Worm (Caenorhabditis elegans) whole organism, early embryonic: Measurements from ENCODE around the gene ape-1.

Experiments
- B0310.2 ChIP-seq: sonication (generic microtip); optimal IDR thresholded peaks from 2 replicates; lab custom pipeline; 2016; ENCODE audit warnings: mild to moderate bottlenecking, missing genetic modification characterization, missing compliant biosample characterization
- F13C5.2 ChIP-seq: sonication (generic microtip); optimal IDR thresholded peaks from 2 replicates; lab custom pipeline; 2017; ENCODE audit warnings: mild to moderate bottlenecking, missing genetic modification characterization, inconsistent platforms, missing compliant biosample characterization
- aly-1 ChIP-seq: sonication (generic microtip); optimal IDR thresholded peaks from 2 replicates; lab custom pipeline; 2016; ENCODE audit warnings: missing genetic modification characterization, missing compliant biosample characterization
- ama-1 ChIP-seq: fragments of 150-350 bp; optimal IDR thresholded peaks from 2 replicates; lab custom pipeline; 2014
- ceh-13 ChIP-seq: fragments of 200-800 bp; sonication (Bioruptor generic); optimal IDR thresholded peaks from 2 replicates; lab custom pipeline; 2018; ENCODE audit warnings: mild to moderate bottlenecking, missing genetic modification characterization, missing compliant biosample characterization
- ceh-36 ChIP-seq: sonication (generic microtip); optimal IDR thresholded peaks from 2 replicates; lab custom pipeline; 2016; ENCODE audit warnings: missing genetic modification characterization, inconsistent platforms, missing compliant biosample characterization
- ets-7 ChIP-seq: sonication (generic microtip); optimal IDR thresholded peaks from 2 replicates; lab custom pipeline; 2016; ENCODE audit warnings: missing genotype, missing genetic modification characterization, missing compliant biosample characterization
- flt-1 ChIP-seq: fragments of 200-800 bp; sonication (Bioruptor generic); IDR thresholded peaks from 2 replicates; pipeline ENCODE4 v1.3.6; 2022; ENCODE audit warnings: missing genetic modification characterization, missing compliant biosample characterization
- hmbx-1 ChIP-seq: sonication (generic microtip); optimal IDR thresholded peaks from 2 replicates; lab custom pipeline; 2016; ENCODE audit warnings: mild to moderate bottlenecking, missing genetic modification characterization, missing compliant biosample characterization
- hmg-4 ChIP-seq: fragments of 200-800 bp; sonication (Bioruptor generic); optimal IDR thresholded peaks from 2 replicates; lab custom pipeline; 2018; ENCODE audit warnings: mild to moderate bottlenecking, missing genetic modification characterization, missing compliant biosample characterization
- hnd-1 ChIP-seq: sonication (generic microtip); optimal IDR thresholded peaks from 2 replicates; lab custom pipeline; 2016; ENCODE audit warnings: missing genetic modification characterization, missing compliant biosample characterization
- pes-1 ChIP-seq: fragments of 200-800 bp; sonication (Bioruptor generic); IDR thresholded peaks from 2 replicates; pipeline ENCODE4 v1.3.6; 2022; ENCODE audit warnings: missing genetic modification reagents, missing genetic modification characterization, missing compliant biosample characterization
- scrt-1 ChIP-seq: fragments of 200-800 bp; sonication (Bioruptor generic); IDR thresholded peaks from 2 replicates; pipeline ENCODE4 v1.3.6; 2022; ENCODE audit warnings: missing genetic modification characterization, missing compliant biosample characterization
- sea-1 ChIP-seq: fragments of 200-800 bp; sonication (Bioruptor generic); conservative IDR thresholded peaks from 2 replicates; pipeline ENCODE4 v1.3.6; 2022; ENCODE audit warnings: missing genetic modification characterization, missing compliant biosample characterization
- tbx-11 ChIP-seq: fragments of 200-800 bp; sonication (Bioruptor generic); IDR thresholded peaks from 2 replicates; pipeline ENCODE4 v1.3.6; 2022; ENCODE audit warnings: missing genetic modification characterization, missing compliant biosample characterization
- tbx-37 ChIP-seq: fragments of 200-800 bp; sonication (Bioruptor generic); conservative IDR thresholded peaks from 2 replicates; pipeline ENCODE4 v1.3.6; 2022; ENCODE audit warnings: missing genetic modification reagents, missing genetic modification characterization, missing compliant biosample characterization
- tra-4 ChIP-seq: sonication (generic microtip); optimal IDR thresholded peaks from 2 replicates; lab custom pipeline; 2017; ENCODE audit warnings: missing genetic modification characterization, missing compliant biosample characterization

Gene ape-1

ce11 chrV:11638634-11639117 lies 37.1 kb upstream of the ape-1 start:
- peak; percentile 15 for TF ChIP-seq ceh-36
- no peak for TF ChIP-seq hmg-4 (GFP tag; lab: Kevin White, UChicago)

- TF ChIP-seq hmg-4 (GFP tag; lab: Kevin White, UChicago) (no peak), tbx-37 (no peak), hnd-1 (tag; lab: Kevin White, UChicago) (no peak), tra-4 (no peak)
These were observed 34.4 kb upstream of the ape-1 start for ce11 chrV:11641298-11641787.

- peak; percentile 77 for TF ChIP-seq tbx-37
- TF ChIP-seq B0310.2 (tag; lab: Kevin White, UChicago), result no peak
- no peak for TF ChIP-seq F13C5.2 (tag; lab: Kevin White, UChicago)
- 0 out of 2 replicates have a peak, but pooled peaks have one; percentile 48 for TF ChIP-seq pes-1 (GFP tag; lab: Robert Waterston, UW)
- TF ChIP-seq ceh-13, result no peak
- TF ChIP-seq hnd-1 (tag; lab: Kevin White, UChicago), result no peak
- TF ChIP-seq flt-1 (GFP tag; lab: Robert Waterston, UW), result no peak
- no peak for TF ChIP-seq aly-1 (tag; lab: Kevin White, UChicago)
- TF ChIP-seq ceh-36, result no peak
- no peak for TF ChIP-seq hmg-4 (GFP tag; lab: Kevin White, UChicago)
- no peak for TF ChIP-seq tbx-11 (GFP tag; lab: Robert Waterston, UW)
- TF ChIP-seq hmbx-1 (tag; lab: Kevin White, UChicago), result no peak
- TF ChIP-seq ets-7, result no peak
- no peak for TF ChIP-seq sea-1
- no peak for TF ChIP-seq scrt-1 (GFP tag; lab: Robert Waterston, UW)
- no peak for TF ChIP-seq tra-4
- TF ChIP-seq ama-1 (lab: Kevin White, UChicago), result no peak
These were observed 31.6 kb upstream of the ape-1 start, which contains the start of gene bir-1 for ce11 chrV:11644166-11644565. Gene bir-1, plus strand, starts transcription at chrV:11644477.

ce11 chrV:11645244-11645643 lies 30.5 kb upstream of the ape-1 start, which contains the start of gene skp-1:
Gene skp-1, plus strand, starts transcription at chrV:11645481.
- no peak for TF ChIP-seq tbx-11 (GFP tag; lab: Robert Waterston, UW)
- TF ChIP-seq tra-4, result no peak
- no peak for TF ChIP-seq aly-1 (tag; lab: Kevin White, UChicago)
- no peak for TF ChIP-seq scrt-1 (GFP tag; lab: Robert Waterston, UW)
- no peak for TF ChIP-seq B0310.2 (tag; lab: Kevin White, UChicago)
- no peak for TF ChIP-seq F13C5.2 (tag; lab: Kevin White, UChicago)
- no peak for TF ChIP-seq flt-1 (GFP tag; lab: Robert Waterston, UW)
- no peak for TF ChIP-seq ceh-36
- TF ChIP-seq hmg-4 (GFP tag; lab: Kevin White, UChicago), result no peak

- TF ChIP-seq ets-7, result no peak
- TF ChIP-seq hmbx-1 (tag; lab: Kevin White, UChicago), result no peak
- TF ChIP-seq aly-1 (tag; lab: Kevin White, UChicago), result no peak
- no peak for TF ChIP-seq F13C5.2 (tag; lab: Kevin White, UChicago)
- no peak for TF ChIP-seq hnd-1 (tag; lab: Kevin White, UChicago)
- no peak for TF ChIP-seq ama-1 (lab: Kevin White, UChicago)
- TF ChIP-seq ceh-36, result no peak
- TF ChIP-seq tbx-11 (GFP tag; lab: Robert Waterston, UW), result no peak
- no peak for TF ChIP-seq flt-1 (GFP tag; lab: Robert Waterston, UW)
- no peak for TF ChIP-seq scrt-1 (GFP tag; lab: Robert Waterston, UW)
- TF ChIP-seq tra-4, result no peak
- no peak for TF ChIP-seq sea-1
- no peak for TF ChIP-seq B0310.2 (tag; lab: Kevin White, UChicago)
- TF ChIP-seq ceh-13, result no peak
- TF ChIP-seq hmg-4 (GFP tag; lab: Kevin White, UChicago), result no peak
- no peak for TF ChIP-seq pes-1 (GFP tag; lab: Robert Waterston, UW)
- TF ChIP-seq tbx-37, result no peak
These were observed 27.9 kb upstream of the ape-1 start for ce11 chrV:11647821-11648220.

- TF ChIP-seq ama-1 (lab: Kevin White, UChicago), result no peak
- TF ChIP-seq ets-7, result no peak
- no peak for TF ChIP-seq flt-1 (GFP tag; lab: Robert Waterston, UW)
- no peak for TF ChIP-seq hmg-4 (GFP tag; lab: Kevin White, UChicago)
- TF ChIP-seq pes-1 (GFP tag; lab: Robert Waterston, UW), result no peak
- no peak for TF ChIP-seq tbx-11 (GFP tag; lab: Robert Waterston, UW)
- no peak for TF ChIP-seq ceh-36
These were observed 27.3 kb upstream of the ape-1 start for ce11 chrV:11648435-11648834.

ce11 chrV:11649254-11649653 lies 26.5 kb upstream of the ape-1 start:
- no peak for TF ChIP-seq hnd-1 (tag; lab: Kevin White, UChicago)
- no peak for TF ChIP-seq hmg-4 (GFP tag; lab: Kevin White, UChicago)
- TF ChIP-seq ceh-36, result no peak
- TF ChIP-seq ama-1 (lab: Kevin White, UChicago), result no peak
- no peak for TF ChIP-seq ceh-13
- TF ChIP-seq ets-7, result no peak
- no peak for TF ChIP-seq tra-4
- no peak for TF ChIP-seq flt-1 (GFP tag; lab: Robert Waterston, UW)
- TF ChIP-seq F13C5.2 (tag; lab: Kevin White, UChicago), result no peak
- TF ChIP-seq sea-1, result no peak
- no peak for TF ChIP-seq aly-1 (tag; lab: Kevin White, UChicago)
- no peak for TF ChIP-seq pes-1 (GFP tag; lab: Robert Waterston, UW)
- no peak for TF ChIP-seq hmbx-1 (tag; lab: Kevin White, UChicago)
- no peak for TF ChIP-seq scrt-1 (GFP tag; lab: Robert Waterston, UW)
- TF ChIP-seq B0310.2 (tag; lab: Kevin White, UChicago), result no peak
- no peak for TF ChIP-seq tbx-11 (GFP tag; lab: Robert Waterston, UW)
- TF ChIP-seq tbx-37, result no peak

- TF ChIP-seq hnd-1 (tag; lab: Kevin White, UChicago), result no peak
- no peak for TF ChIP-seq flt-1 (GFP tag; lab: Robert Waterston, UW)
- TF ChIP-seq aly-1 (tag; lab: Kevin White, UChicago), result no peak
- no peak for TF ChIP-seq pes-1 (GFP tag; lab: Robert Waterston, UW)
- TF ChIP-seq ets-7, result no peak
- TF ChIP-seq tra-4, result no peak
- TF ChIP-seq hmg-4 (GFP tag; lab: Kevin White, UChicago), result no peak
- TF ChIP-seq ama-1 (lab: Kevin White, UChicago), result no peak
These were observed 25.0 kb upstream of the ape-1 start, which contains the start of gene zip-10 for ce11 chrV:11650720-11651119. Gene zip-10, minus strand, starts transcription at chrV:11650762.
